Fruit fly (Drosophila melanogaster): ENCODE measurements around the gene sd.
A peak's percentile ranks its signal among the peaks of the same experiment; 100 is the strongest.

The sd gene

DNA sequence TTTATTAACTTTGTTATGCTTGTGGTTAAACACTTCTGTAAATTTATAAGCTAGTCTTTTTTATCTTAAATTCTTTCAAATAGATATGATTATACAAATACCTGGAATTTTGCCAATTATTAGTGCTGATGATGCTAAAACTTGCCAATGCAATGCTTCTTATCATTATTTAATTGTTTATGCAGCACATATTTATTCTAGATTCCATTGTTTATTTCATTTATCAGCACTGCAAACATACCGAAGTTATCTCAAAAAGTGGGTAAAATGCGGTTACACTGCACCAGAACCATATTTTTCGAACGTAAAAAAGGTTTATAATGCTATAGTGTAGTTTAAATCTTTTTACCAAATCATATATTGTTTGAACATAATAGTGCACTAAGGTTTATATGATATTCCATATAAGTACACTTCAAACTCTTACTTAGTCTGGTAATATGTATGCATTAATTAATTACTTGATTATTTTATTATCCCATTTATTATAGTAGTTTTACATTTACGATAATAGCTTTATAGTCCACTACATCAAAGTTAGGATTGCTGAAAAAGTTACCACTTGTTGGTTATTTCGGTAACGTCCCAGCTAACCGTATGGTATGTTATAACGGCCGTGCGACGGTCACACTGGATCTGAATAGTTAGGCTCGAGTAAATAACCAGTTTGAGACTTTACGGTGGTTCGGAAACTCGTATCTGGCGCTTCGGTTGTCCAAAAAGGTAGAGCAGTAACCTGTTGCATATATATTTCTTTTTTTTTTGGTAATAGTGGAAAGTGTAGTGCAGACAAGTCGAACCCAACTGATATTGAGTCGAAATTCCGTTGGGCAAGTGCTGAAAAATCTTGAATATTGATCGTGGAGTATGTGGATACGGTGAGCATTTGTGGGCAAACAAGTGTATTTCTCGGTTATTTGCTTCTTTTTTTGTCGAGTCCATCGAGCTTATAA lies 15.7 kb upstream of the sd start, which contains the start of gene Rhp (continued):
- TF ChIP-seq Sry-δ (GFP tag; optimal IDR thresholded peaks at IDR 0.05) (no peak), HmgZ (tag; optimal IDR thresholded peaks at IDR 0.05) (no peak), CG7556 (GFP tag; optimal IDR thresholded peaks at IDR 0.05) (peak; percentile 12), Opbp (GFP tag; IDR thresholded peaks at IDR 0.05; ENCODE audit: partially characterized antibody) (0 out of 3 replicates have a peak, but pooled peaks have one; percentile 14), CG7271 (tag; optimal IDR thresholded peaks at IDR 0.05) (no peak), eve (GFP tag; optimal IDR thresholded peaks at IDR 0.05) (no peak), ssp (GFP tag; IDR thresholded peaks at IDR 0.05) (no peak), zen (tag; optimal IDR thresholded peaks at IDR 0.05) (no peak), CG6272 (GFP tag; IDR thresholded peaks at IDR 0.05) (no peak), ftz-f1 (GFP tag; optimal IDR thresholded peaks at IDR 0.05) (no peak), Deaf1 (tag; optimal IDR thresholded peaks at IDR 0.05) (no peak), CG3163 (GFP tag; optimal IDR thresholded peaks at IDR 0.05) (no peak), CG7357 (GFP tag; IDR thresholded peaks at IDR 0.05) (no peak), Hmr (GFP tag; optimal IDR thresholded peaks at IDR 0.05) (peak; percentile 37), kah (GFP tag; optimal IDR thresholded peaks at IDR 0.05) (peak; percentile 36), CG3726 (GFP tag; IDR thresholded peaks at IDR 0.05) (no peak), CG13287 (GFP tag; IDR thresholded peaks at IDR 0.05; ENCODE audit: partially characterized antibody) (peak; percentile 25; the same call in 1 of the 2 replicates), exex (tag; optimal IDR thresholded peaks at IDR 0.05) (peak; percentile 46), E2f2 (GFP tag; IDR thresholded peaks at IDR 0.05) (no peak), CG8290 (GFP tag; optimal IDR thresholded peaks at IDR 0.05) (no peak), CG8290 (tag; optimal IDR thresholded peaks at IDR 0.05) (peak in 1 of 2 experiments; percentile 84), schlank (tag; optimal IDR thresholded peaks at IDR 0.05) (no peak), Sin3A (optimal IDR thresholded peaks at IDR 0.05) (no peak), br (optimal IDR thresholded peaks at IDR 0.05) (no peak), amos (GFP tag; IDR thresholded peaks at IDR 0.05; ENCODE audit: partially characterized antibody) (peak; percentile 54; the same call in 1 of the 2 replicates), Awh (GFP tag; IDR thresholded peaks at IDR 0.05) (peak; percentile 55), MBD-R2 (GFP tag; IDR thresholded peaks at IDR 0.05) (peak; percentile 7), zen2 (GFP tag; IDR thresholded peaks at IDR 0.05; ENCODE audit: partially characterized antibody) (no peak), Gsc (GFP tag; IDR thresholded peaks at IDR 0.05) (no peak), peb (GFP tag; IDR thresholded peaks at IDR 0.05) (no peak), CG8388 (GFP tag; optimal IDR thresholded peaks at IDR 0.05) (no peak), Vsx1 (GFP tag; optimal IDR thresholded peaks at IDR 0.05) (no peak), Poxn (GFP tag; IDR thresholded peaks at IDR 0.05) (no peak), Oli (tag; optimal IDR thresholded peaks at IDR 0.05) (peak; percentile 16), hth (optimal IDR thresholded peaks at IDR 0.05) (no peak), NK7.1 (GFP tag; optimal IDR thresholded peaks at IDR 0.05) (no peak), CG17385 (GFP tag; optimal IDR thresholded peaks at IDR 0.05) (peak; percentile 44), CTCF (GFP tag; optimal IDR thresholded peaks at IDR 0.05) (no peak), btn (GFP tag; optimal IDR thresholded peaks at IDR 0.05) (no peak), tll (GFP tag; optimal IDR thresholded peaks at IDR 0.05) (no peak), CG8765 (GFP tag; IDR thresholded peaks at IDR 0.05) (no peak), CG9932 (GFP tag; IDR thresholded peaks at IDR 0.05) (no peak), CG1233 (GFP tag; optimal IDR thresholded peaks at IDR 0.05) (peak; percentile 47), CG34376 (GFP tag; optimal IDR thresholded peaks at IDR 0.05) (no peak), Taf1 (GFP tag; IDR thresholded peaks at IDR 0.05) (no peak), Neu2 (GFP tag; optimal IDR thresholded peaks at IDR 0.05; ENCODE audit: borderline replicate concordance) (no peak), unpg (GFP tag; optimal IDR thresholded peaks at IDR 0.05) (peak; percentile 51), ci (GFP tag; IDR thresholded peaks at IDR 0.05) (peak; percentile 31; the same call in 1 of the 3 replicates), Xbp1 (GFP tag; optimal IDR thresholded peaks at IDR 0.05) (no peak), CG6791 (GFP tag; IDR thresholded peaks at IDR 0.05; ENCODE audit: partially characterized antibody) (peak; percentile 15; the same call in 1 of the 3 replicates)
